Fruit fly (Drosophila melanogaster) whole organism, embryonic: ENCODE measurements around the gene CG4456.

Experiments
- Atf6 ChIP-seq: fragments of 200-800 bp; sonication (Bioruptor generic); IDR thresholded peaks from 2 replicates; pipeline ENCODE4 v1.3.6; 2022; ENCODE audit warnings: missing biosample characterization, missing genetic modification characterization
- Bgb ChIP-seq: fragments of 200-800 bp; sonication (Bioruptor generic); IDR thresholded peaks from 2 replicates; pipeline ENCODE4 v1.3.6; 2022; ENCODE audit warnings: missing biosample characterization, missing genetic modification characterization; ENCODE audit not compliant: partially characterized antibody
- CG11456 ChIP-seq: fragments of 200-800 bp; sonication (Bioruptor generic); IDR thresholded peaks from 3 replicates; pipeline ENCODE4 v1.3.6; 2022; ENCODE audit warnings: missing biosample characterization, missing genetic modification characterization
- CG11696 ChIP-seq: fragments of 200-800 bp; sonication (Bioruptor generic); IDR thresholded peaks from 2 replicates; pipeline ENCODE4 v1.3.6; 2022; ENCODE audit warnings: missing biosample characterization, missing genetic modification characterization
- CG12659 ChIP-seq: fragments of 200-800 bp; sonication (Bioruptor generic); optimal IDR thresholded peaks from 3 replicates; lab custom pipeline; 2017; ENCODE audit warnings: mild to moderate bottlenecking, missing biosample characterization, missing genetic modification reagents, missing genetic modification characterization
- CG13775 ChIP-seq: fragments of 200-800 bp; sonication (Bioruptor generic); optimal IDR thresholded peaks from 3 replicates; lab custom pipeline; 2017; ENCODE audit warnings: missing biosample characterization, mild to moderate bottlenecking, missing genetic modification characterization
- CG13894 ChIP-seq: fragments of 200-800 bp; sonication (Bioruptor generic); optimal IDR thresholded peaks from 3 replicates; lab custom pipeline; 2018; ENCODE audit warnings: missing biosample characterization, mild to moderate bottlenecking, missing genetic modification characterization, moderate library complexity
- CG14710 ChIP-seq: fragments of 200-800 bp; sonication (Bioruptor generic); optimal IDR thresholded peaks from 3 replicates; lab custom pipeline; 2019; ENCODE audit warnings: missing biosample characterization, mild to moderate bottlenecking, missing genetic modification characterization, moderate library complexity
- CG18619 ChIP-seq: fragments of 200-800 bp; sonication (Bioruptor generic); optimal IDR thresholded peaks from 3 replicates; lab custom pipeline; 2017; ENCODE audit warnings: missing biosample characterization, mild to moderate bottlenecking, missing genetic modification characterization
- CG2116 ChIP-seq: fragments of 200-800 bp; sonication (Bioruptor generic); optimal IDR thresholded peaks from 3 replicates; lab custom pipeline; 2018; ENCODE audit warnings: missing biosample characterization, mild to moderate bottlenecking, missing genetic modification characterization
- CG2120 ChIP-seq: fragments of 200-800 bp; sonication (Bioruptor generic); optimal IDR thresholded peaks from 3 replicates; lab custom pipeline; 2016; ENCODE audit warnings: missing biosample characterization, missing genetic modification characterization
- CG2712 ChIP-seq: fragments of 200-800 bp; optimal IDR thresholded peaks from 3 replicates; lab custom pipeline; 2019; ENCODE audit warnings: missing biosample characterization, mild to moderate bottlenecking, missing genetic modification characterization, moderate library complexity
- CG30403 ChIP-seq: fragments of 200-800 bp; sonication (Bioruptor generic); optimal IDR thresholded peaks from 3 replicates; lab custom pipeline; 2016; ENCODE audit warnings: missing biosample characterization, missing genetic modification characterization
- CG31388 ChIP-seq: fragments of 200-800 bp; sonication (Bioruptor generic); optimal IDR thresholded peaks from 2 replicates; lab custom pipeline; 2016; ENCODE audit warnings: missing biosample characterization, missing genetic modification characterization
- CG3281 ChIP-seq: fragments of 200-800 bp; sonication (Bioruptor generic); optimal IDR thresholded peaks from 3 replicates; lab custom pipeline; 2017; ENCODE audit warnings: missing biosample characterization, mild to moderate bottlenecking, missing genetic modification characterization
- CG34224 ChIP-seq: fragments of 200-800 bp; sonication (Bioruptor generic); IDR thresholded peaks from 3 replicates; pipeline ENCODE4 v1.3.6; 2022; ENCODE audit warnings: missing biosample characterization, missing genetic modification characterization; ENCODE audit not compliant: partially characterized antibody
- CG34376 ChIP-seq: fragments of 200-800 bp; sonication (Bioruptor generic); optimal IDR thresholded peaks from 2 replicates; lab custom pipeline; 2018; ENCODE audit warnings: missing biosample characterization, mild to moderate bottlenecking, missing genetic modification characterization
- CG4424 ChIP-seq: fragments of 200-800 bp; sonication (Bioruptor generic); optimal IDR thresholded peaks from 3 replicates; lab custom pipeline; 2016; ENCODE audit warnings: missing biosample characterization, missing genetic modification characterization
- CG6272 ChIP-seq: fragments of 200-800 bp; sonication (Bioruptor generic); IDR thresholded peaks from 2 replicates; pipeline ENCODE4 v1.3.6; 2022; ENCODE audit warnings: missing biosample characterization, missing genetic modification characterization
- CG7839 ChIP-seq: fragments of 200-800 bp; sonication (Bioruptor generic); optimal IDR thresholded peaks from 3 replicates; lab custom pipeline; 2018; ENCODE audit warnings: missing biosample characterization, mild to moderate bottlenecking, missing genetic modification characterization, moderate library complexity
- CG9437 ChIP-seq: fragments of 200-800 bp; sonication (Bioruptor generic); optimal IDR thresholded peaks from 2 replicates; lab custom pipeline; 2018; ENCODE audit warnings: missing biosample characterization, mild to moderate bottlenecking, missing genetic modification characterization
- CG9817 ChIP-seq: fragments of 200-800 bp; sonication (Bioruptor generic); optimal IDR thresholded peaks from 2 replicates; lab custom pipeline; 2018; ENCODE audit warnings: missing biosample characterization, mild to moderate bottlenecking, missing genetic modification characterization, moderate library complexity
- CG9932 ChIP-seq: fragments of 200-800 bp; sonication (Bioruptor generic); IDR thresholded peaks from 2 replicates; pipeline ENCODE4 v1.3.6; 2022; ENCODE audit warnings: missing biosample characterization, missing genetic modification characterization
- Camta ChIP-seq: fragments of 200-800 bp; sonication (Bioruptor generic); optimal IDR thresholded peaks from 2 replicates; lab custom pipeline; 2016; ENCODE audit warnings: missing biosample characterization, missing genetic modification characterization
- CrebB ChIP-seq: fragments of 200-800 bp; sonication (Bioruptor generic); optimal IDR thresholded peaks from 3 replicates; lab custom pipeline; 2018; ENCODE audit warnings: missing biosample characterization, mild to moderate bottlenecking, missing genetic modification characterization
- Dbx ChIP-seq: fragments of 200-800 bp; sonication (Bioruptor generic); IDR thresholded peaks from 3 replicates; pipeline ENCODE4 v1.3.6; 2022; ENCODE audit warnings: missing biosample characterization, missing genetic modification characterization
- Dll ChIP-seq: fragments of 200-800 bp; sonication (Bioruptor generic); IDR thresholded peaks from 4 replicates; pipeline ENCODE4 v1.3.6; 2022; ENCODE audit warnings: missing biosample characterization, missing genetic modification characterization; ENCODE audit not compliant: partially characterized antibody
- Fer3 ChIP-seq: fragments of 200-800 bp; sonication (Bioruptor generic); optimal IDR thresholded peaks from 2 replicates; lab custom pipeline; 2018; ENCODE audit warnings: missing biosample characterization, mild to moderate bottlenecking, missing genetic modification characterization, moderate library complexity
- HLH3B ChIP-seq: fragments of 200-800 bp; sonication (Bioruptor generic); IDR thresholded peaks from 2 replicates; pipeline ENCODE4 v1.3.6; 2022; ENCODE audit warnings: missing biosample characterization, missing genetic modification characterization
- Hmx ChIP-seq: fragments of 200-800 bp; sonication (Bioruptor generic); optimal IDR thresholded peaks from 2 replicates; lab custom pipeline; 2016; ENCODE audit warnings: missing biosample characterization, missing genetic modification characterization
- Hr3 ChIP-seq: fragments of 200-800 bp; sonication (Bioruptor generic); optimal IDR thresholded peaks from 3 replicates; lab custom pipeline; 2016; ENCODE audit warnings: missing biosample characterization, missing genetic modification characterization
- MBD-R2 ChIP-seq: fragments of 200-800 bp; sonication (Bioruptor generic); IDR thresholded peaks from 2 replicates; pipeline ENCODE4 v1.3.6; 2022; ENCODE audit warnings: missing biosample characterization, missing genetic modification characterization
- Mad ChIP-seq: fragments of 200-800 bp; sonication (Bioruptor generic); optimal IDR thresholded peaks from 2 replicates; lab custom pipeline; 2016; ENCODE audit warnings: missing biosample characterization, missing genetic modification characterization
- Meics ChIP-seq: fragments of 200-800 bp; sonication (Bioruptor generic); optimal IDR thresholded peaks from 2 replicates; lab custom pipeline; 2017; ENCODE audit warnings: missing biosample characterization, mild to moderate bottlenecking, missing genetic modification characterization
- Stat92E ChIP-seq, 3 experiments: fragments of >200 bp in 2 of 3; fragments of 200-800 bp in 1 of 3; sonication (Bioruptor generic) in 1 of 3; optimal IDR thresholded peaks; 2 replicates each; lab custom pipeline; 2017 to 2019; ENCODE audit warnings: missing biosample characterization in 3 of 3, missing genetic modification characterization in 3 of 3, mild to moderate bottlenecking in 1 of 3, moderate library complexity in 1 of 3
- Vsx1 ChIP-seq: fragments of 200-800 bp; sonication (Bioruptor generic); optimal IDR thresholded peaks from 2 replicates; lab custom pipeline; 2017; ENCODE audit warnings: missing biosample characterization, mild to moderate bottlenecking, missing genetic modification characterization, missing genetic modification reagents
- Xbp1 ChIP-seq: fragments of 200-800 bp; sonication (Bioruptor generic); optimal IDR thresholded peaks from 3 replicates; lab custom pipeline; 2016; ENCODE audit warnings: missing biosample characterization, mild to moderate bottlenecking, missing genetic modification characterization
- dmrt11E ChIP-seq: fragments of 200-800 bp; sonication (Bioruptor generic); optimal IDR thresholded peaks from 3 replicates; lab custom pipeline; 2018; ENCODE audit warnings: missing biosample characterization, mild to moderate bottlenecking, missing genetic modification characterization, moderate library complexity
- fd3F ChIP-seq: fragments of 200-800 bp; sonication (Bioruptor generic); optimal IDR thresholded peaks from 2 replicates; lab custom pipeline; 2018; ENCODE audit warnings: missing biosample characterization, mild to moderate bottlenecking, missing genetic modification characterization, moderate library complexity
- gro ChIP-seq: fragments of 200-800 bp; sonication (Bioruptor generic); optimal IDR thresholded peaks from 2 replicates; lab custom pipeline; 2016; ENCODE audit warnings: missing biosample characterization, missing genetic modification characterization
- ham ChIP-seq: fragments of 200-800 bp; sonication (Bioruptor generic); IDR thresholded peaks from 2 replicates; pipeline ENCODE4 v1.3.6; 2022; ENCODE audit warnings: missing biosample characterization, missing genetic modification characterization
- lbe ChIP-seq: fragments of 200-800 bp; sonication (Bioruptor generic); optimal IDR thresholded peaks from 2 replicates; lab custom pipeline; 2016; ENCODE audit warnings: missing biosample characterization, mild to moderate bottlenecking, missing genetic modification characterization
- lilli ChIP-seq: fragments of 200-800 bp; sonication (Bioruptor generic); optimal IDR thresholded peaks from 3 replicates; lab custom pipeline; 2016; ENCODE audit warnings: missing biosample characterization, missing genetic modification characterization
- lov ChIP-seq, 2 experiments: fragments of 200-800 bp in 1 of 2; fragments of >200 bp in 1 of 2; sonication (Bioruptor generic) in 1 of 2; IDR thresholded peaks in 1 of 2; optimal IDR thresholded peaks in 1 of 2; 2 replicates in 1 of 2; 3 replicates in 1 of 2; pipeline versions ENCODE4 v1.3.6 to Lab custom; 2017 to 2022; ENCODE audit warnings: missing biosample characterization in 1 of 2, missing genetic modification characterization in 1 of 2
- pb ChIP-seq: fragments of 200-800 bp; sonication (Bioruptor generic); optimal IDR thresholded peaks from 3 replicates; lab custom pipeline; 2016; ENCODE audit warnings: missing biosample characterization, missing genetic modification characterization
- slou ChIP-seq: fragments of 200-800 bp; sonication (Bioruptor generic); optimal IDR thresholded peaks from 3 replicates; lab custom pipeline; 2016; ENCODE audit warnings: missing biosample characterization, missing genetic modification characterization
- ttk ChIP-seq: fragments of 200-800 bp; sonication (Bioruptor generic); IDR thresholded peaks from 2 replicates; pipeline ENCODE4 v2.1.2; 2022; ENCODE audit warnings: missing biosample characterization, missing genetic modification characterization
- unc-4 ChIP-seq: fragments of 200-800 bp; sonication (Bioruptor generic); IDR thresholded peaks from 2 replicates; pipeline ENCODE4 v1.3.6; 2022; ENCODE audit warnings: missing biosample characterization, missing genetic modification characterization; ENCODE audit not compliant: partially characterized antibody
- vnd ChIP-seq: fragments of 200-800 bp; sonication (Bioruptor generic); IDR thresholded peaks from 3 replicates; pipeline ENCODE4 v1.3.6; 2022; ENCODE audit warnings: missing biosample characterization, missing genetic modification characterization; ENCODE audit not compliant: partially characterized antibody

Gene CG4456

DNA sequence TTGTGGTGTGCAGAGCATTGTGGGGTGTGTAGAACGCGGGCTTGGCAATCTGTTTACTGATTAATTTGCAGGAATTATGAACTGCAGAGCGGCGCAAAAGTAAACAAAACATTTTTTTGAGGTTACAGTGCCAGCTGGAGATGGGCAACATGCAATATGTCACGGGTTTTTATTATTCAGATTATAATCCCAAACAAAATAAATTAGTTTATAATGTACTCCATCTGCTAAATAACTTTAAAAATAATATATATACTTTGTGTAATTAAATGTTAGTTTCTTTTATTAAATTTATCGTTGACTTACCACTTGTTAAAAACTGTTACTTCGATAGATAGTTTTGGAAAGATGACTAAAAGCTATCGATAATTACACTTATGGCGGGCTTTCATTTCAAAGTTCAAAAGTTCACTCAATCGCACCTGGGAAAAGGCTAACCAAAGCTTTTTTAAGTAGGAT, 1.6 kb upstream of the CG4456 start, which contains the start of gene Fdx1 (continued):
- peak; percentile 39; the same call in 1 of the 3 replicates for TF ChIP-seq Dbx (GFP tag; lab: Robert Waterston, UW)
- peak; percentile 27 for TF ChIP-seq CG12659 (GFP tag; lab: Kevin White, UChicago)
- TF ChIP-seq Bgb (GFP tag; lab: Robert Waterston, UW) = peak; percentile 33; the same call in 1 of the 2 replicates
- TF ChIP-seq CG18619 (GFP tag; lab: Kevin White, UChicago) = no peak
- TF ChIP-seq CG11456 (GFP tag; lab: Robert Waterston, UW) = 0 out of 3 replicates have a peak, but pooled peaks have one; percentile 27
- TF ChIP-seq Vsx1 (GFP tag; lab: Kevin White, UChicago) = no peak
- no peak for TF ChIP-seq Camta
- peak; percentile 66 for TF ChIP-seq CG2120 (GFP tag; lab: Kevin White, UChicago)
- peak; percentile 32 for TF ChIP-seq CG7839 (tag; lab: Kevin White, UChicago)
- peak; percentile 49 for TF ChIP-seq CG14710
- TF ChIP-seq ham (GFP tag; lab: Robert Waterston, UW) = no peak
- peak; percentile 34 for TF ChIP-seq Xbp1 (GFP tag; lab: Kevin White, UChicago)
- no peak for TF ChIP-seq Stat92E (GFP tag; optimal IDR thresholded peaks at IDR 0.05; lab: Kevin White, UChicago)
- TF ChIP-seq Mad (GFP tag; lab: Kevin White, UChicago) = no peak
- TF ChIP-seq lbe = peak; percentile 43
- TF ChIP-seq CG13775 (GFP tag; lab: Kevin White, UChicago) = peak; percentile 27
- TF ChIP-seq CG2712 (tag; lab: Kevin White, UChicago) = peak; percentile 45
- peak; percentile 48 for TF ChIP-seq lilli (GFP tag; lab: Kevin White, UChicago)
- TF ChIP-seq slou (GFP tag; lab: Kevin White, UChicago) = no peak
- no peak for TF ChIP-seq CG31388
- TF ChIP-seq gro (GFP tag; lab: Kevin White, UChicago) = no peak
- TF ChIP-seq CG3281 = peak; percentile 24
- peak; percentile 91 for TF ChIP-seq CG2116 (GFP tag; lab: Kevin White, UChicago)
- TF ChIP-seq HLH3B (GFP tag; lab: Robert Waterston, UW) = peak; percentile 38; the same call in 1 of the 2 replicates
- 0 out of 3 replicates have a peak, but pooled peaks have one; percentile 8 for TF ChIP-seq vnd (GFP tag; lab: Robert Waterston, UW)
- peak; percentile 70 for TF ChIP-seq MBD-R2 (GFP tag; lab: Robert Waterston, UW)
- peak; percentile 42 for TF ChIP-seq Meics
- TF ChIP-seq Atf6 (GFP tag; lab: Robert Waterston, UW) = peak; percentile 59
- TF ChIP-seq unc-4 = peak; percentile 70
- no peak for TF ChIP-seq ttk (GFP tag; lab: Robert Waterston, UW)
- no peak for TF ChIP-seq pb (GFP tag; lab: Kevin White, UChicago)
- TF ChIP-seq CG30403 (GFP tag; lab: Kevin White, UChicago) = peak; percentile 71
- TF ChIP-seq lov (optimal IDR thresholded peaks at IDR 0.05; lab: Kevin White, UChicago) = no peak
- TF ChIP-seq lov (GFP tag; IDR thresholded peaks at IDR 0.05; lab: Robert Waterston, UW) = no peak
- TF ChIP-seq CG4424 (GFP tag; lab: Kevin White, UChicago) = peak; percentile 19
- peak; percentile 71 for TF ChIP-seq CG9932
- TF ChIP-seq Hr3 (GFP tag; lab: Kevin White, UChicago) = peak; percentile 35
- peak; percentile 10 for TF ChIP-seq CG9437 (GFP tag; lab: Kevin White, UChicago)
- peak; percentile 25 for TF ChIP-seq CG9817
- TF ChIP-seq Hmx (GFP tag; lab: Kevin White, UChicago) = no peak
- peak; percentile 6 for TF ChIP-seq CrebB (tag; lab: Kevin White, UChicago)
- no peak for TF ChIP-seq CG11696 (GFP tag; lab: Robert Waterston, UW)
- peak; percentile 47; the same call in 2 of the 3 replicates for TF ChIP-seq CG34224 (GFP tag; lab: Robert Waterston, UW)
- peak; percentile 31; the same call in 1 of the 2 replicates for TF ChIP-seq CG6272 (GFP tag; lab: Robert Waterston, UW)
- peak; percentile 51 for TF ChIP-seq Fer3 (tag; lab: Kevin White, UChicago)
- TF ChIP-seq CG13894 (tag; lab: Kevin White, UChicago) = peak; percentile 33
- TF ChIP-seq Dll (GFP tag; lab: Robert Waterston, UW) = peak; percentile 80
- no peak for TF ChIP-seq dmrt11E (tag; lab: Kevin White, UChicago)
- TF ChIP-seq CG34376 (GFP tag; lab: Kevin White, UChicago) = peak; percentile 10
- peak; percentile 16 for TF ChIP-seq fd3F
